Worm (Caenorhabditis elegans) whole organism, L1 larva: ENCODE data around the gene F37A4.1.
A peak's percentile ranks its signal among the peaks of the same experiment; 100 is the strongest.

Experiments used
- C16A3.4 ChIP-seq: fragments of 150-350 bp; optimal IDR thresholded peaks from 2 replicates; lab custom pipeline; 2014; ENCODE audit warnings: missing biosample characterization, missing genetic modification characterization
- aly-2 ChIP-seq: fragments of 150-350 bp; optimal IDR thresholded peaks from 2 replicates; lab custom pipeline; 2014; ENCODE audit warnings: missing biosample characterization, missing genetic modification characterization
- ama-1 ChIP-seq: fragments of 150-350 bp; optimal IDR thresholded peaks from 2 replicates; lab custom pipeline; 2014
- ceh-63 ChIP-seq: fragments of 200-800 bp; sonication (Bioruptor generic); optimal IDR thresholded peaks from 2 replicates; lab custom pipeline; 2018; ENCODE audit warnings: mild to moderate bottlenecking, missing genetic modification characterization, missing compliant biosample characterization
- ceh-82 ChIP-seq, 3 experiments: fragments of 150-350 bp in 1 of 3; sonication (generic microtip) in 2 of 3; optimal IDR thresholded peaks; 2 replicates each; lab custom pipeline; 2014 to 2017; ENCODE audit warnings: missing biosample characterization in 3 of 3, missing genetic modification characterization in 3 of 3
- ceh-90 ChIP-seq: sonication (generic microtip); optimal IDR thresholded peaks from 2 replicates; lab custom pipeline; 2016; ENCODE audit warnings: missing genetic modification characterization, missing compliant biosample characterization
- ces-1 ChIP-seq: fragments of 150-350 bp; optimal IDR thresholded peaks from 2 replicates; lab custom pipeline; 2014; ENCODE audit warnings: missing biosample characterization, missing genetic modification reagents, missing genetic modification characterization
- dsc-1 ChIP-seq: sonication (generic microtip); optimal IDR thresholded peaks from 2 replicates; lab custom pipeline; 2016; ENCODE audit warnings: mild to moderate bottlenecking, missing genetic modification characterization, missing compliant biosample characterization
- efl-3 ChIP-seq: fragments of 200-800 bp; sonication (Bioruptor generic); optimal IDR thresholded peaks from 2 replicates; lab custom pipeline; 2018; ENCODE audit warnings: mild to moderate bottlenecking, missing genetic modification characterization, missing compliant biosample characterization
- ets-5 ChIP-seq: fragments of 200-800 bp; sonication (Bioruptor generic); IDR thresholded peaks from 2 replicates; pipeline ENCODE4 v1.3.6; 2022; ENCODE audit warnings: missing genetic modification characterization, missing compliant biosample characterization
- fkh-4 ChIP-seq: sonication (generic microtip); optimal IDR thresholded peaks from 2 replicates; lab custom pipeline; 2016; ENCODE audit warnings: missing compliant biosample characterization, missing genetic modification characterization, borderline replicate concordance
- grh-1 ChIP-seq: fragments of 200-800 bp; sonication (Bioruptor generic); IDR thresholded peaks from 2 replicates; pipeline ENCODE4 v1.3.6; 2022; ENCODE audit warnings: missing genetic modification reagents, missing genetic modification characterization, missing compliant biosample characterization
- hlh-17 ChIP-seq: fragments of 200-800 bp; sonication (Bioruptor generic); optimal IDR thresholded peaks from 2 replicates; lab custom pipeline; 2018; ENCODE audit warnings: missing genetic modification characterization, mild to moderate bottlenecking, missing compliant biosample characterization, moderate library complexity, borderline replicate concordance
- hlh-4 ChIP-seq: sonication (generic microtip); optimal IDR thresholded peaks from 2 replicates; lab custom pipeline; 2016; ENCODE audit warnings: mild to moderate bottlenecking, missing genetic modification characterization, missing compliant biosample characterization
- hpl-2 ChIP-seq: fragments of 150-350 bp; optimal IDR thresholded peaks from 2 replicates; lab custom pipeline; 2014; ENCODE audit warnings: missing biosample characterization, missing genetic modification reagents, missing genetic modification characterization
- isw-1 ChIP-seq: fragments of 200-800 bp; sonication (Bioruptor generic); IDR thresholded peaks from 2 replicates; pipeline ENCODE4 v1.3.6; 2022; ENCODE audit warnings: missing genetic modification characterization, missing compliant biosample characterization
- jun-1 ChIP-seq: fragments of 150-350 bp; optimal IDR thresholded peaks from 2 replicates; lab custom pipeline; 2014; ENCODE audit warnings: missing biosample characterization, missing genetic modification reagents, missing genetic modification characterization
- lin-13 ChIP-seq: fragments of 150-350 bp; optimal IDR thresholded peaks from 2 replicates; lab custom pipeline; 2014; ENCODE audit warnings: missing biosample characterization, missing genetic modification reagents, missing genetic modification characterization
- lin-39 ChIP-seq: fragments of 150-350 bp; optimal IDR thresholded peaks from 2 replicates; lab custom pipeline; 2014; ENCODE audit warnings: missing biosample characterization, missing genetic modification reagents, missing genetic modification characterization
- lir-3 ChIP-seq: sonication (generic microtip); optimal IDR thresholded peaks from 2 replicates; lab custom pipeline; 2016; ENCODE audit warnings: mild to moderate bottlenecking, missing genetic modification characterization, moderate library complexity, missing compliant biosample characterization; ENCODE audit not compliant: poor library complexity
- nhr-12 ChIP-seq: sonication (generic microtip); optimal IDR thresholded peaks from 2 replicates; lab custom pipeline; 2017; ENCODE audit warnings: missing biosample characterization, missing genetic modification characterization
- nhr-237 ChIP-seq: fragments of 150-350 bp; optimal IDR thresholded peaks from 2 replicates; lab custom pipeline; 2014; ENCODE audit warnings: missing biosample characterization, missing genetic modification characterization
- nhr-71 ChIP-seq: sonication (generic microtip); optimal IDR thresholded peaks from 2 replicates; lab custom pipeline; 2016; ENCODE audit warnings: mild to moderate bottlenecking, missing genetic modification characterization, moderate library complexity, missing compliant biosample characterization
- nhr-77 ChIP-seq: fragments of 150-350 bp; optimal IDR thresholded peaks from 2 replicates; lab custom pipeline; 2014; ENCODE audit warnings: missing biosample characterization, missing genetic modification characterization
- nhr-84 ChIP-seq: sonication (generic microtip); optimal IDR thresholded peaks from 2 replicates; lab custom pipeline; 2017; ENCODE audit warnings: missing biosample characterization, missing genetic modification characterization
- nhr-85 ChIP-seq: sonication (generic microtip); peaks from one replicate; lab custom pipeline; 2016; ENCODE audit warnings: missing genetic modification characterization, inconsistent platforms, missing compliant biosample characterization
- rnt-1 ChIP-seq: sonication (generic microtip); optimal IDR thresholded peaks from 2 replicates; lab custom pipeline; 2016; ENCODE audit warnings: mild to moderate bottlenecking, missing genetic modification characterization, moderate library complexity, missing compliant biosample characterization
- snpc-4 ChIP-seq: fragments of 150-350 bp; optimal IDR thresholded peaks from 2 replicates; lab custom pipeline; 2014; ENCODE audit warnings: missing biosample characterization, missing genetic modification characterization
- sox-4 ChIP-seq: sonication (generic microtip); optimal IDR thresholded peaks from 2 replicates; lab custom pipeline; 2016; ENCODE audit warnings: missing genetic modification characterization, missing compliant biosample characterization
- sup-37 ChIP-seq: fragments of 200-800 bp; sonication (Bioruptor generic); optimal IDR thresholded peaks from 2 replicates; lab custom pipeline; 2018; ENCODE audit warnings: mild to moderate bottlenecking, missing genetic modification characterization, missing compliant biosample characterization
- unc-130 ChIP-seq: fragments of 150-350 bp; optimal IDR thresholded peaks from 2 replicates; lab custom pipeline; 2017; ENCODE audit warnings: missing biosample characterization, missing genetic modification characterization, inconsistent platforms
- unc-86 ChIP-seq: sonication (generic microtip); optimal IDR thresholded peaks from 2 replicates; lab custom pipeline; 2016; ENCODE audit warnings: missing genetic modification characterization, missing compliant biosample characterization
- vab-15 ChIP-seq: sonication (generic microtip); optimal IDR thresholded peaks from 2 replicates; lab custom pipeline; 2017; ENCODE audit warnings: missing genotype, mild to moderate bottlenecking, missing genetic modification characterization, missing compliant biosample characterization
- xbp-1 ChIP-seq: sonication (generic microtip); optimal IDR thresholded peaks from 2 replicates; lab custom pipeline; 2016; ENCODE audit warnings: missing genetic modification characterization, missing compliant biosample characterization
- zag-1 ChIP-seq: fragments of 150-350 bp; optimal IDR thresholded peaks from 2 replicates; lab custom pipeline; 2014; ENCODE audit warnings: missing biosample characterization, missing genetic modification characterization
- zip-4 ChIP-seq: fragments of 200-800 bp; sonication (Bioruptor generic); optimal IDR thresholded peaks from 2 replicates; lab custom pipeline; 2018; ENCODE audit warnings: mild to moderate bottlenecking, missing genetic modification characterization, moderate library complexity, missing compliant biosample characterization
- ztf-11 ChIP-seq, 2 experiments: sonication (generic microtip); optimal IDR thresholded peaks; 2 replicates each; lab custom pipeline; 2016 to 2017; ENCODE audit warnings: missing genetic modification characterization in 2 of 2, missing biosample characterization in 1 of 2, missing compliant biosample characterization in 1 of 2
- ztf-4 ChIP-seq: fragments of 150-350 bp; optimal IDR thresholded peaks from 2 replicates; lab custom pipeline; 2014; ENCODE audit warnings: missing biosample characterization, missing genetic modification characterization

Gene F37A4.1

DNA sequence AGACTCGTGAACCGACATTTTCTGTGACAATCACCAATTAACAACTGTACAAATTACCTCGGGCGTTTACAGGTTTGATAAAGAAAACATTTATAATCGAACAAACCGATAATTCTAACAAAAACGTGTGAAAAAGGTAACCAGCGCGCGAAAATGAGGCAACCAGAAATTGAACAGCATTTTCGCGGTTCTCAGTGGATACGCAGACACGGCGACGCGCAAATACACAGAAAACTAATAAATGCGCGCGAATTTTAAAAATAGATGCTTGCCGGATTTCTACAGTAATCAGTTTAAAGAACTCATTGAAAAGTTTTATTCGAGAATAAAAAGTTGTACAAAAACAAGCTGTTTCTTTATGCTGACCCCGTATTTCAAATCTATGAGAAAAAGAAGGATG is 13.2 kb upstream of the F37A4.1 start, which contains the start of gene isw-1 (continued):
- TF ChIP-seq lir-3 (tag; lab: Kevin White, UChicago): no peak
- no peak for TF ChIP-seq grh-1 (GFP tag; lab: Robert Waterston, UW)
- TF ChIP-seq nhr-71 (tag; lab: Kevin White, UChicago): no peak
- peak; percentile 13 for TF ChIP-seq unc-86 (tag; lab: Kevin White, UChicago)
- TF ChIP-seq zag-1 (tag; lab: Kevin White, UChicago): no peak
- TF ChIP-seq nhr-12 (tag; lab: Kevin White, UChicago): no peak
- TF ChIP-seq jun-1 (tag; lab: Kevin White, UChicago): peak; percentile 16
- no peak for TF ChIP-seq isw-1 (GFP tag; lab: Robert Waterston, UW)
- no peak for TF ChIP-seq nhr-237
- TF ChIP-seq rnt-1: peak; percentile 67
- no peak for TF ChIP-seq hpl-2 (GFP tag; lab: Kevin White, UChicago)
- TF ChIP-seq ama-1 (lab: Kevin White, UChicago): no peak
- peak; percentile 53 for TF ChIP-seq xbp-1 (tag; lab: Kevin White, UChicago)
- TF ChIP-seq sox-4 (tag; lab: Kevin White, UChicago): no peak
- no peak for TF ChIP-seq zip-4 (GFP tag; lab: Kevin White, UChicago)
- no peak for TF ChIP-seq ztf-11 (tag; optimal IDR thresholded peaks at IDR 0.05; lab: Kevin White, UChicago)
- no peak for TF ChIP-seq ztf-4 (tag; lab: Kevin White, UChicago)
- TF ChIP-seq ceh-90: no peak
- TF ChIP-seq C16A3.4 (tag; lab: Kevin White, UChicago): peak; percentile 49
- TF ChIP-seq sup-37: no peak
- TF ChIP-seq hlh-4 (tag; lab: Kevin White, UChicago): no peak
- no peak for TF ChIP-seq nhr-77 (tag; lab: Kevin White, UChicago)
- TF ChIP-seq nhr-85 (tag; lab: Kevin White, UChicago): peak; percentile 68
- TF ChIP-seq snpc-4 (tag; lab: Kevin White, UChicago): no peak
- TF ChIP-seq aly-2 (tag; lab: Kevin White, UChicago): no peak
- no peak for TF ChIP-seq efl-3
- peak; percentile 2 for TF ChIP-seq unc-130
- TF ChIP-seq fkh-4 (tag; lab: Kevin White, UChicago): no peak
- no peak for TF ChIP-seq vab-15 (tag; lab: Kevin White, UChicago)
- TF ChIP-seq ceh-82 (tag; optimal IDR thresholded peaks at IDR 0.05; lab: Kevin White, UChicago): peak in 1 of 3 experiments; percentile 57
- TF ChIP-seq ces-1 (GFP tag; lab: Kevin White, UChicago): no peak
- TF ChIP-seq ceh-63 (GFP tag; lab: Kevin White, UChicago): no peak

- no peak for TF ChIP-seq dsc-1 (tag; lab: Kevin White, UChicago)
- TF ChIP-seq rnt-1: no peak
- no peak for TF ChIP-seq lin-39 (tag; lab: Kevin White, UChicago)
- no peak for TF ChIP-seq hlh-17 (GFP tag; lab: Kevin White, UChicago)
- TF ChIP-seq aly-2 (tag; lab: Kevin White, UChicago): no peak
- no peak for TF ChIP-seq C16A3.4 (tag; lab: Kevin White, UChicago)
- no peak for TF ChIP-seq nhr-237
Measured at ce11 chrIII:6711590-6711989, 11.6 kb upstream of the F37A4.1 start, which contains the start of gene F37A4.5. TSS of gene F37A4.5 (plus strand) at chrIII:6711890.

DNA sequence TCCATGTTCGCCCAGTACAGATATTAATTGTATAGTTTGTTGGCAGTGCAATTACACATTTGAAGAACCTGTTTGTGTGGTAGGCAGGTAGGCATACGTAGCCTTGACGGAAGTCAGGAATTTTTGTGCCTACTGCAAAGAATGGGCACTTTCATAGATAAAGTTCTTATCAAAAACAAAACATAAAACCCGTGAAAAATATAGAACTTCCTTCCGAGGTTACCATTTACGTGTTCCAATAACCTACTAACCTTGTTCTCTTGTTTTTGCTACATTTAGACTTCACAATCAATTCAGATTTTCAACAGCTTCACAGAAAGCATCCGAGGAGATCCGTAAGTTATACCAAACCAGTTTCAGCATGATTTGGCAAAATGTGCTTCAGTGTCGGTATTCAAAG is 9.9 kb upstream of the F37A4.1 start, which contains the start of gene F37A4.4:
Gene F37A4.4 (plus strand): TSS at position 301 of the 400 bp plus-strand sequence.
- TF ChIP-seq lin-13 (GFP tag; lab: Kevin White, UChicago): no peak
- TF ChIP-seq ets-5: no peak
- TF ChIP-seq aly-2 (tag; lab: Kevin White, UChicago): no peak
- no peak for TF ChIP-seq nhr-84 (tag; lab: Kevin White, UChicago)
- no peak for TF ChIP-seq nhr-12 (tag; lab: Kevin White, UChicago)
- TF ChIP-seq ceh-82 (tag; optimal IDR thresholded peaks at IDR 0.05; lab: Kevin White, UChicago): no peak
- no peak for TF ChIP-seq rnt-1
